Fruit fly (Drosophila melanogaster) whole organism, embryonic: ENCODE data around the gene CG31777.

Source experiments
- CG10462 ChIP-seq: fragments of 200-800 bp; sonication (Bioruptor generic); optimal IDR thresholded peaks from 2 replicates; lab custom pipeline; 2016; ENCODE audit warnings: missing biosample characterization, missing genetic modification characterization
- CG10959 ChIP-seq: fragments of 200-800 bp; sonication (Bioruptor generic); IDR thresholded peaks from 2 replicates; pipeline ENCODE4 v1.3.6; 2022; ENCODE audit warnings: missing biosample characterization, missing genetic modification characterization
- CG11093 ChIP-seq: fragments of 200-800 bp; sonication (Bioruptor generic); IDR thresholded peaks from 3 replicates; pipeline ENCODE4 v1.3.6; 2022; ENCODE audit warnings: missing biosample characterization, missing genetic modification characterization
- CG11398 ChIP-seq: fragments of 200-800 bp; sonication (Bioruptor generic); optimal IDR thresholded peaks from 2 replicates; lab custom pipeline; 2016; ENCODE audit warnings: missing biosample characterization, missing genetic modification characterization
- CG11695 ChIP-seq: fragments of 200-800 bp; sonication (Bioruptor generic); IDR thresholded peaks from 3 replicates; pipeline ENCODE4 v1.3.6; 2022; ENCODE audit warnings: missing biosample characterization, missing genetic modification characterization
- CG12104 ChIP-seq: fragments of 200-800 bp; sonication (Bioruptor generic); optimal IDR thresholded peaks from 3 replicates; lab custom pipeline; 2016; ENCODE audit warnings: missing biosample characterization, missing genetic modification characterization
- CG14667 ChIP-seq: fragments of 200-800 bp; sonication (Bioruptor generic); IDR thresholded peaks from 2 replicates; pipeline ENCODE4 v1.3.6; 2022; ENCODE audit warnings: missing biosample characterization, missing genetic modification characterization
- CG17568 ChIP-seq: fragments of 200-800 bp; sonication (Bioruptor generic); optimal IDR thresholded peaks from 2 replicates; lab custom pipeline; 2018; ENCODE audit warnings: missing biosample characterization, mild to moderate bottlenecking, missing genetic modification characterization, moderate library complexity
- CG17912 ChIP-seq: fragments of 200-800 bp; sonication (Bioruptor generic); optimal IDR thresholded peaks from 2 replicates; lab custom pipeline; 2018; ENCODE audit warnings: missing biosample characterization, mild to moderate bottlenecking, missing genetic modification characterization
- CG18262 ChIP-seq: fragments of 200-800 bp; optimal IDR thresholded peaks from 3 replicates; lab custom pipeline; 2019; ENCODE audit warnings: missing biosample characterization, mild to moderate bottlenecking, missing genetic modification characterization, moderate library complexity
- CG2202 ChIP-seq: fragments of 200-800 bp; sonication (Bioruptor generic); optimal IDR thresholded peaks from 2 replicates; lab custom pipeline; 2018; ENCODE audit warnings: missing biosample characterization, mild to moderate bottlenecking, missing genetic modification characterization
- CG30431 ChIP-seq: fragments of 200-800 bp; sonication (Bioruptor generic); optimal IDR thresholded peaks from 2 replicates; lab custom pipeline; 2017; ENCODE audit warnings: missing biosample characterization, missing genetic modification characterization
- CG3163 ChIP-seq: fragments of 200-800 bp; sonication (Bioruptor generic); optimal IDR thresholded peaks from 3 replicates; lab custom pipeline; 2016; ENCODE audit warnings: missing biosample characterization, missing genetic modification characterization
- CG32767 ChIP-seq: fragments of 200-800 bp; sonication (Bioruptor generic); IDR thresholded peaks from 2 replicates; pipeline ENCODE4 v1.3.6; 2022; ENCODE audit warnings: missing biosample characterization, missing genetic modification characterization
- CG34422 ChIP-seq: fragments of 200-800 bp; sonication (Bioruptor generic); IDR thresholded peaks from 3 replicates; pipeline ENCODE4 v1.3.6; 2022; ENCODE audit warnings: missing biosample characterization, missing genetic modification characterization
- CG4282 ChIP-seq: fragments of 200-800 bp; sonication (Bioruptor generic); optimal IDR thresholded peaks from 2 replicates; lab custom pipeline; 2016; ENCODE audit warnings: missing biosample characterization, missing genetic modification characterization
- CG4424 ChIP-seq: fragments of 200-800 bp; sonication (Bioruptor generic); optimal IDR thresholded peaks from 3 replicates; lab custom pipeline; 2016; ENCODE audit warnings: missing biosample characterization, missing genetic modification characterization
- CG5180 ChIP-seq: fragments of 200-800 bp; sonication (Bioruptor generic); optimal IDR thresholded peaks from 3 replicates; lab custom pipeline; 2017; ENCODE audit warnings: missing biosample characterization, missing genetic modification characterization, mild to moderate bottlenecking, moderate library complexity, missing genetic modification reagents
- CG6689 ChIP-seq: fragments of 200-800 bp; sonication (Bioruptor generic); IDR thresholded peaks from 2 replicates; pipeline ENCODE4 v1.3.6; 2022; ENCODE audit warnings: missing biosample characterization, missing genetic modification characterization
- CG6813 ChIP-seq: fragments of 200-800 bp; sonication (Bioruptor generic); optimal IDR thresholded peaks from 2 replicates; lab custom pipeline; 2017; ENCODE audit warnings: missing biosample characterization, missing genetic modification characterization, mild to moderate bottlenecking, moderate library complexity, missing genetic modification reagents
- CG7839 ChIP-seq: fragments of 200-800 bp; sonication (Bioruptor generic); optimal IDR thresholded peaks from 3 replicates; lab custom pipeline; 2018; ENCODE audit warnings: missing biosample characterization, mild to moderate bottlenecking, missing genetic modification characterization, moderate library complexity
- CG7987 ChIP-seq: fragments of 200-800 bp; sonication (Bioruptor generic); optimal IDR thresholded peaks from 2 replicates; lab custom pipeline; 2018; ENCODE audit warnings: missing biosample characterization, mild to moderate bottlenecking, missing genetic modification characterization, moderate library complexity
- CG9215 ChIP-seq: fragments of 200-800 bp; sonication (Bioruptor generic); IDR thresholded peaks from 2 replicates; pipeline ENCODE4 v1.3.6; 2022; ENCODE audit warnings: missing biosample characterization, missing genetic modification characterization
- D19A ChIP-seq: fragments of 200-800 bp; optimal IDR thresholded peaks from 3 replicates; lab custom pipeline; 2019; ENCODE audit warnings: missing biosample characterization, mild to moderate bottlenecking, missing genetic modification characterization, moderate library complexity
- E2f1 ChIP-seq: fragments of 200-800 bp; sonication (Bioruptor generic); IDR thresholded peaks from 2 replicates; pipeline ENCODE4 v1.3.6; 2022; ENCODE audit warnings: missing biosample characterization, missing genetic modification characterization
- HLH3B ChIP-seq: fragments of 200-800 bp; sonication (Bioruptor generic); IDR thresholded peaks from 2 replicates; pipeline ENCODE4 v1.3.6; 2022; ENCODE audit warnings: missing biosample characterization, missing genetic modification characterization
- HLH4C ChIP-seq: fragments of 200-800 bp; sonication (Bioruptor generic); IDR thresholded peaks from 3 replicates; pipeline ENCODE4 v1.3.6; 2022; ENCODE audit warnings: missing biosample characterization, missing genetic modification characterization; ENCODE audit not compliant: partially characterized antibody
- Hmx ChIP-seq: fragments of 200-800 bp; sonication (Bioruptor generic); optimal IDR thresholded peaks from 2 replicates; lab custom pipeline; 2016; ENCODE audit warnings: missing biosample characterization, missing genetic modification characterization
- MESR4 ChIP-seq: fragments of 200-800 bp; sonication (Bioruptor generic); optimal IDR thresholded peaks from 2 replicates; lab custom pipeline; 2018; ENCODE audit warnings: missing biosample characterization, mild to moderate bottlenecking, missing genetic modification characterization, moderate library complexity
- NK7.1 ChIP-seq: fragments of 200-800 bp; sonication (Bioruptor generic); optimal IDR thresholded peaks from 3 replicates; lab custom pipeline; 2016; ENCODE audit warnings: missing biosample characterization, missing genetic modification characterization
- Opbp ChIP-seq: fragments of 200-800 bp; sonication (Bioruptor generic); IDR thresholded peaks from 3 replicates; pipeline ENCODE4 v1.3.6; 2022; ENCODE audit warnings: missing biosample characterization, missing genetic modification characterization; ENCODE audit not compliant: partially characterized antibody
- Six4 ChIP-seq: fragments of 200-800 bp; sonication (Bioruptor generic); optimal IDR thresholded peaks from 2 replicates; lab custom pipeline; 2016; ENCODE audit warnings: missing biosample characterization, missing genetic modification characterization
- YL-1 ChIP-seq: fragments of 200-800 bp; sonication (Bioruptor generic); optimal IDR thresholded peaks from 3 replicates; lab custom pipeline; 2017; ENCODE audit warnings: missing biosample characterization, mild to moderate bottlenecking, missing genetic modification characterization
- abd-A ChIP-seq: fragments of 200-800 bp; sonication (Bioruptor generic); optimal IDR thresholded peaks from 3 replicates; lab custom pipeline; 2019; ENCODE audit warnings: missing biosample characterization, mild to moderate bottlenecking, missing genetic modification characterization, moderate library complexity
- bowl ChIP-seq: fragments of 200-800 bp; sonication (Bioruptor generic); IDR thresholded peaks from 2 replicates; pipeline ENCODE4 v1.3.6; 2022; ENCODE audit warnings: missing biosample characterization, missing genetic modification characterization
- emc ChIP-seq: fragments of 200-800 bp; sonication (Bioruptor generic); optimal IDR thresholded peaks from 2 replicates; lab custom pipeline; 2016; ENCODE audit warnings: missing biosample characterization, missing genetic modification characterization
- gsb-n ChIP-seq: fragments of 200-800 bp; sonication (Bioruptor generic); optimal IDR thresholded peaks from 3 replicates; lab custom pipeline; 2018; ENCODE audit warnings: missing biosample characterization, mild to moderate bottlenecking, missing genetic modification characterization
- gt ChIP-seq: fragments of 200-800 bp; sonication (Bioruptor generic); IDR thresholded peaks from 2 replicates; pipeline ENCODE4 v1.3.6; 2022; ENCODE audit warnings: missing biosample characterization, missing genetic modification characterization
- hth ChIP-seq: fragments of >200 bp; optimal IDR thresholded peaks from 2 replicates; lab custom pipeline; 2017; ENCODE audit warnings: inconsistent platforms
- ken ChIP-seq: fragments of 200-800 bp; sonication (Bioruptor generic); IDR thresholded peaks from 3 replicates; pipeline ENCODE4 v1.3.6; 2022; ENCODE audit warnings: missing biosample characterization, missing genetic modification characterization
- kni ChIP-seq: fragments of 200-800 bp; sonication (Bioruptor generic); optimal IDR thresholded peaks from 3 replicates; lab custom pipeline; 2017; ENCODE audit warnings: mild to moderate bottlenecking, missing biosample characterization, missing genetic modification reagents, missing genetic modification characterization
- lbe ChIP-seq: fragments of 200-800 bp; sonication (Bioruptor generic); optimal IDR thresholded peaks from 2 replicates; lab custom pipeline; 2016; ENCODE audit warnings: missing biosample characterization, mild to moderate bottlenecking, missing genetic modification characterization
- nerfin-2 ChIP-seq: fragments of 200-800 bp; sonication (Bioruptor generic); IDR thresholded peaks from 2 replicates; pipeline ENCODE4 v1.3.6; 2022; ENCODE audit warnings: missing biosample characterization, missing genetic modification characterization; ENCODE audit not compliant: partially characterized antibody
- odd ChIP-seq: fragments of 200-800 bp; sonication (Bioruptor generic); optimal IDR thresholded peaks from 2 replicates; lab custom pipeline; 2017; ENCODE audit warnings: missing biosample characterization, mild to moderate bottlenecking, missing genetic modification characterization
- pita ChIP-seq: fragments of 200-800 bp; sonication (Bioruptor generic); optimal IDR thresholded peaks from 2 replicates; lab custom pipeline; 2017; ENCODE audit warnings: missing biosample characterization, mild to moderate bottlenecking, missing genetic modification characterization
- ranshi ChIP-seq: fragments of 200-800 bp; sonication (Bioruptor generic); IDR thresholded peaks from 2 replicates; pipeline ENCODE4 v1.3.6; 2022; ENCODE audit warnings: missing biosample characterization, missing genetic modification characterization
- run ChIP-seq: fragments of 200-800 bp; sonication (Bioruptor generic); optimal IDR thresholded peaks from 3 replicates; lab custom pipeline; 2018; ENCODE audit warnings: missing biosample characterization, mild to moderate bottlenecking, missing genetic modification characterization
- sima ChIP-seq: fragments of 200-800 bp; sonication (Bioruptor generic); optimal IDR thresholded peaks from 2 replicates; lab custom pipeline; 2016; ENCODE audit warnings: missing biosample characterization, missing genetic modification characterization
- sr ChIP-seq: fragments of 200-800 bp; sonication (Bioruptor generic); IDR thresholded peaks from 3 replicates; pipeline ENCODE4 v1.3.6; 2022; ENCODE audit warnings: missing biosample characterization, missing genetic modification characterization
- toy ChIP-seq: fragments of 200-800 bp; sonication (Bioruptor generic); IDR thresholded peaks from 2 replicates; pipeline ENCODE4 v1.3.6; 2022; ENCODE audit warnings: missing biosample characterization, missing genetic modification characterization
- zfh1 ChIP-seq: fragments of 200-800 bp; sonication (Bioruptor generic); IDR thresholded peaks from 3 replicates; pipeline ENCODE4 v1.3.6; 2022; ENCODE audit warnings: missing biosample characterization, missing genetic modification characterization

Gene CG31777

dm6 chr2L:3703260-3703659 is 3.6 kb downstream of the CG31777 start, which contains the start of gene CG2816 (continued):
- TF ChIP-seq run (tag; lab: Kevin White, UChicago) (no peak), CG4424 (GFP tag; lab: Kevin White, UChicago) (no peak), E2f1 (GFP tag; lab: Robert Waterston, UW) (0 out of 2 replicates have a peak, but pooled peaks have one; percentile 33), MESR4 (no peak), CG10959 (GFP tag; lab: Robert Waterston, UW) (no peak), odd (no peak), CG17912 (GFP tag; lab: Kevin White, UChicago) (no peak), YL-1 (GFP tag; lab: Kevin White, UChicago) (no peak), CG4282 (peak; percentile 75), CG34422 (no peak), CG32767 (GFP tag; lab: Robert Waterston, UW) (0 out of 2 replicates have a peak, but pooled peaks have one; percentile 14), zfh1 (GFP tag; lab: Robert Waterston, UW) (peak; percentile 65; the same call in 2 of the 3 replicates), bowl (GFP tag; lab: Robert Waterston, UW) (no peak), CG11695 (GFP tag; lab: Robert Waterston, UW) (peak; percentile 55; the same call in 2 of the 3 replicates), HLH3B (GFP tag; lab: Robert Waterston, UW) (peak; percentile 57), Opbp (GFP tag; lab: Robert Waterston, UW) (no peak), D19A (tag; lab: Kevin White, UChicago) (no peak), CG18262 (no peak), CG11093 (GFP tag; lab: Robert Waterston, UW) (no peak), CG5180 (no peak), emc (GFP tag; lab: Kevin White, UChicago) (no peak), CG3163 (GFP tag; lab: Kevin White, UChicago) (peak; percentile 9), abd-A (no peak), sr (GFP tag; lab: Robert Waterston, UW) (no peak), CG14667 (GFP tag; lab: Robert Waterston, UW) (0 out of 2 replicates have a peak, but pooled peaks have one; percentile 20), gt (GFP tag; lab: Robert Waterston, UW) (no peak), ranshi (GFP tag; lab: Robert Waterston, UW) (no peak; the same call in 1 of the 2 replicates), nerfin-2 (no peak), lbe (GFP tag; lab: Kevin White, UChicago) (peak; percentile 86), CG6813 (GFP tag; lab: Kevin White, UChicago) (no peak), Six4 (GFP tag; lab: Kevin White, UChicago) (no peak), sima (GFP tag; lab: Kevin White, UChicago) (no peak), Hmx (GFP tag; lab: Kevin White, UChicago) (no peak), CG6689 (GFP tag; lab: Robert Waterston, UW) (0 out of 2 replicates have a peak, but pooled peaks have one; percentile 35), CG17568 (no peak), CG7987 (GFP tag; lab: Kevin White, UChicago) (no peak), kni (GFP tag; lab: Kevin White, UChicago) (no peak), pita (GFP tag; lab: Kevin White, UChicago) (no peak), ken (GFP tag; lab: Robert Waterston, UW) (peak; percentile 39; the same call in 1 of the 3 replicates), CG9215 (GFP tag; lab: Robert Waterston, UW) (no peak), CG11398 (GFP tag; lab: Kevin White, UChicago) (no peak), CG12104 (no peak), hth (lab: Kevin White, UChicago) (no peak), CG7839 (tag; lab: Kevin White, UChicago) (peak; percentile 71), CG30431 (peak; percentile 6), CG10462 (GFP tag; lab: Kevin White, UChicago) (no peak), NK7.1 (peak; percentile 18), toy (GFP tag; lab: Robert Waterston, UW) (no peak), HLH4C (no peak), gsb-n (tag; lab: Kevin White, UChicago) (no peak), CG2202 (no peak)
